1 fruit fly cellular context compared by ENCODE assay signal in the genomic region with DNA sequence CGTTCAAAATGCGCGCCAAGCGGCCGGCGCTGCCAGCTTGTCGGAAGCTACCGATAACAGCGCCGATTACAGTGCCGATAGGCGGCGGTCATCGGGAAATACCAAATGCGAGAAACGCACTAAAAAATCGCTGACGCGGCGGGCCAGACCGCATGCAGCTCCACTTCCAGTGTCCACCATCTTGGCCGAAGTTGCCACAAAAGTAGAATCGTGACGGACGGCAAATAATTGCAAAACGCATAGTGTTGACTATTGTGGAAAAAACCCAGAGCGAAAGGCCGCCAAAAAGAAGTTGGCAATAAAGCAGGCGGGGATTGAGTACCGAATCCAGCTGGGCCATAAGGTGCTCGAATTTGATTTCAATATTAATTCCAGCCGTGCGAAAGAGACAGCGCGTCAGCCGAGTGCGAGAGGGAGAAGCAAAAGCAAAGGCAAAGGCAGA.
TF ChIP-seq lines count a peak whose summit lies in the region.

TSS of gene CG3847 (plus strand) at position 178 of the 442 bp plus-strand sequence.

TF ChIP-seq in whole organism, embryonic, 481 proteins besides CTCF, POLR2A, EP300 and RAD21 (continued from another document and continues in another):
- TF ChIP-seq so (GFP tag; IDR thresholded peaks at IDR 0.05; lab: Robert Waterston, UW) = peak; percentile 47; the same call in 1 of the 3 replicates
- TF ChIP-seq zfh2 (GFP tag; optimal IDR thresholded peaks at IDR 0.05; lab: Kevin White, UChicago) = peak; percentile 21
- TF ChIP-seq Nf-YB (GFP tag; optimal IDR thresholded peaks at IDR 0.05; lab: Kevin White, UChicago) = no peak
- 0 out of 3 replicates have a peak, but pooled peaks have one; percentile 20 for TF ChIP-seq CG11695 (GFP tag; IDR thresholded peaks at IDR 0.05; lab: Robert Waterston, UW)
- no peak for TF ChIP-seq CG11398 (GFP tag; optimal IDR thresholded peaks at IDR 0.05; lab: Kevin White, UChicago)
- peak; percentile 58 to 60 for TF ChIP-seq dpn (GFP tag; optimal IDR thresholded peaks at IDR 0.05; lab: Kevin White, UChicago)
- no peak for TF ChIP-seq CG2199 (GFP tag; IDR thresholded peaks at IDR 0.05; lab: Robert Waterston, UW)
- TF ChIP-seq CG16779 (GFP tag; IDR thresholded peaks at IDR 0.05; lab: Robert Waterston, UW) = no peak
- TF ChIP-seq CG5180 (GFP tag; optimal IDR thresholded peaks at IDR 0.05; lab: Kevin White, UChicago) = no peak
- TF ChIP-seq Antp (GFP tag; optimal IDR thresholded peaks at IDR 0.05; lab: Kevin White, UChicago) = peak; percentile 44
- peak; percentile 27; the same call in 1 of the 2 replicates for TF ChIP-seq inv (GFP tag; IDR thresholded peaks at IDR 0.05; lab: Robert Waterston, UW; ENCODE audit: partially characterized antibody)
- TF ChIP-seq cg (GFP tag; optimal IDR thresholded peaks at IDR 0.05; lab: Kevin White, UChicago) = no peak
- TF ChIP-seq CG2120 (GFP tag; optimal IDR thresholded peaks at IDR 0.05; lab: Kevin White, UChicago) = peak; percentile 51
- peak; percentile 55 for TF ChIP-seq CG17829 (tag; optimal IDR thresholded peaks at IDR 0.05; lab: Kevin White, UChicago)
- TF ChIP-seq Neu2 (GFP tag; optimal IDR thresholded peaks at IDR 0.05; lab: Kevin White, UChicago; ENCODE audit: borderline replicate concordance) = peak; percentile 94
- no peak for TF ChIP-seq CG3726 (GFP tag; IDR thresholded peaks at IDR 0.05; lab: Robert Waterston, UW)
- TF ChIP-seq kah (GFP tag; optimal IDR thresholded peaks at IDR 0.05; lab: Kevin White, UChicago) = no peak
- peak; percentile 54 for TF ChIP-seq CoRest (tag; optimal IDR thresholded peaks at IDR 0.05; lab: Kevin White, UChicago)
- TF ChIP-seq CG8281 (tag; optimal IDR thresholded peaks at IDR 0.05; lab: Kevin White, UChicago) = no peak
- TF ChIP-seq fu2 (GFP tag; optimal IDR thresholded peaks at IDR 0.05; lab: Kevin White, UChicago) = no peak
- TF ChIP-seq lilli (GFP tag; optimal IDR thresholded peaks at IDR 0.05; lab: Kevin White, UChicago) = peak; percentile 55
- peak; percentile 26 for TF ChIP-seq CG17912 (GFP tag; optimal IDR thresholded peaks at IDR 0.05; lab: Kevin White, UChicago)
- TF ChIP-seq CG10274 (GFP tag; optimal IDR thresholded peaks at IDR 0.05; lab: Kevin White, UChicago) = no peak
- no peak for TF ChIP-seq tap (tag; optimal IDR thresholded peaks at IDR 0.05; lab: Kevin White, UChicago)
- TF ChIP-seq hth (optimal IDR thresholded peaks at IDR 0.05; lab: Kevin White, UChicago) = no peak
- peak; percentile 22 for TF ChIP-seq CG9437 (GFP tag; optimal IDR thresholded peaks at IDR 0.05; lab: Kevin White, UChicago)
- TF ChIP-seq CG10543 (GFP tag; optimal IDR thresholded peaks at IDR 0.05; lab: Kevin White, UChicago) = peak; percentile 60
- TF ChIP-seq ftz-f1 (GFP tag; optimal IDR thresholded peaks at IDR 0.05; lab: Kevin White, UChicago) = peak; percentile 82
- TF ChIP-seq CG6689 (GFP tag; IDR thresholded peaks at IDR 0.05; lab: Robert Waterston, UW) = no peak
- TF ChIP-seq H15 (GFP tag; IDR thresholded peaks at IDR 0.05; lab: Robert Waterston, UW) = no peak
- TF ChIP-seq Jarid2 (GFP tag; optimal IDR thresholded peaks at IDR 0.05; lab: Kevin White, UChicago) = peak; percentile 2
- TF ChIP-seq Mes4 (GFP tag; optimal IDR thresholded peaks at IDR 0.05; lab: Kevin White, UChicago) = peak; percentile 4
- peak; percentile 8 for TF ChIP-seq CG7839 (tag; optimal IDR thresholded peaks at IDR 0.05; lab: Kevin White, UChicago)
- no peak for TF ChIP-seq CG6254 (GFP tag; optimal IDR thresholded peaks at IDR 0.05; lab: Kevin White, UChicago)
- 0 out of 3 replicates have a peak, but pooled peaks have one; percentile 48 for TF ChIP-seq otp (GFP tag; IDR thresholded peaks at IDR 0.05; lab: Robert Waterston, UW)
- TF ChIP-seq HLHmδ (GFP tag; optimal IDR thresholded peaks at IDR 0.05; lab: Kevin White, UChicago) = no peak
- no peak for TF ChIP-seq gsb (GFP tag; IDR thresholded peaks at IDR 0.05; lab: Robert Waterston, UW)
- no peak for TF ChIP-seq Atf3 (GFP tag; optimal IDR thresholded peaks at IDR 0.05; lab: Kevin White, UChicago)
- no peak for TF ChIP-seq Fer2 (tag; optimal IDR thresholded peaks at IDR 0.05; lab: Kevin White, UChicago)
- TF ChIP-seq sc (optimal IDR thresholded peaks at IDR 0.05; lab: Kevin White, UChicago) = no peak
- no peak for TF ChIP-seq sc (GFP tag; optimal IDR thresholded peaks at IDR 0.05; lab: Kevin White, UChicago)
- peak; percentile 13 for TF ChIP-seq Camta (GFP tag; optimal IDR thresholded peaks at IDR 0.05; lab: Kevin White, UChicago)
- TF ChIP-seq CG1529 (GFP tag; optimal IDR thresholded peaks at IDR 0.05; lab: Kevin White, UChicago) = no peak
- TF ChIP-seq Dll (GFP tag; IDR thresholded peaks at IDR 0.05; lab: Robert Waterston, UW; ENCODE audit: partially characterized antibody) = peak; percentile 63
- TF ChIP-seq CG1603 (tag; optimal IDR thresholded peaks at IDR 0.05; lab: Kevin White, UChicago) = peak; percentile 85
- no peak for TF ChIP-seq Awh (GFP tag; IDR thresholded peaks at IDR 0.05; lab: Robert Waterston, UW)
- TF ChIP-seq CG10321 (GFP tag; IDR thresholded peaks at IDR 0.05; lab: Robert Waterston, UW) = peak; percentile 56; the same call in 1 of the 2 replicates
- TF ChIP-seq wor (GFP tag; IDR thresholded peaks at IDR 0.05; lab: Robert Waterston, UW) = no peak
- TF ChIP-seq CG4617 (GFP tag; optimal IDR thresholded peaks at IDR 0.05; lab: Kevin White, UChicago; ENCODE audit: borderline replicate concordance) = peak; percentile 96
- TF ChIP-seq NC2β (GFP tag; optimal IDR thresholded peaks at IDR 0.05; lab: Kevin White, UChicago) = peak; percentile 58
- TF ChIP-seq tgo (GFP tag; IDR thresholded peaks at IDR 0.05; lab: Robert Waterston, UW) = no peak
- peak; percentile 69 for TF ChIP-seq unc-4 (GFP tag; IDR thresholded peaks at IDR 0.05; lab: Robert Waterston, UW; ENCODE audit: partially characterized antibody)
- peak; percentile 43; the same call in 1 of the 3 replicates for TF ChIP-seq CG34224 (GFP tag; IDR thresholded peaks at IDR 0.05; lab: Robert Waterston, UW; ENCODE audit: partially characterized antibody)
- TF ChIP-seq danr (GFP tag; IDR thresholded peaks at IDR 0.05; lab: Robert Waterston, UW) = no peak
- TF ChIP-seq lmd (GFP tag; IDR thresholded peaks at IDR 0.05; lab: Robert Waterston, UW) = no peak
- no peak for TF ChIP-seq Hand (GFP tag; optimal IDR thresholded peaks at IDR 0.05; lab: Kevin White, UChicago)
- no peak for TF ChIP-seq croc (GFP tag; conservative IDR thresholded peaks at IDR 0.05; lab: Robert Waterston, UW)
- peak; percentile 88 for TF ChIP-seq Ets65A (GFP tag; lab: Kevin White, UChicago)
- no peak for TF ChIP-seq HHEX (GFP tag; optimal IDR thresholded peaks at IDR 0.05; lab: Kevin White, UChicago)
- no peak for TF ChIP-seq Atf-2 (GFP tag; optimal IDR thresholded peaks at IDR 0.05; lab: Kevin White, UChicago)
- no peak for TF ChIP-seq Asciz (GFP tag; optimal IDR thresholded peaks at IDR 0.05; lab: Kevin White, UChicago)
- TF ChIP-seq tx (GFP tag; optimal IDR thresholded peaks at IDR 0.05; lab: Kevin White, UChicago) = no peak
- peak; percentile 99 for TF ChIP-seq pzg (GFP tag; optimal IDR thresholded peaks at IDR 0.05; lab: Kevin White, UChicago)
- TF ChIP-seq CG31365 (tag; optimal IDR thresholded peaks at IDR 0.05; lab: Kevin White, UChicago) = no peak
- TF ChIP-seq sima (GFP tag; optimal IDR thresholded peaks at IDR 0.05; lab: Kevin White, UChicago) = no peak
- TF ChIP-seq Doc3 (GFP tag; IDR thresholded peaks at IDR 0.05; lab: Robert Waterston, UW; ENCODE audit: partially characterized antibody) = 0 out of 3 replicates have a peak, but pooled peaks have one; percentile 22
- TF ChIP-seq CG6813 (GFP tag; optimal IDR thresholded peaks at IDR 0.05; lab: Kevin White, UChicago) = no peak
- TF ChIP-seq CG4820 (GFP tag; optimal IDR thresholded peaks at IDR 0.05; lab: Kevin White, UChicago) = peak; percentile 18
- peak; percentile 14 for TF ChIP-seq Hr3 (GFP tag; optimal IDR thresholded peaks at IDR 0.05; lab: Kevin White, UChicago)
- TF ChIP-seq mld (GFP tag; IDR thresholded peaks at IDR 0.05; lab: Robert Waterston, UW; ENCODE audit: partially characterized antibody) = no peak
- peak; percentile 17 for TF ChIP-seq CG17359 (tag; optimal IDR thresholded peaks at IDR 0.05; lab: Kevin White, UChicago)
- peak; percentile 48; the same call in 2 of the 3 replicates for TF ChIP-seq HLH4C (GFP tag; IDR thresholded peaks at IDR 0.05; lab: Robert Waterston, UW; ENCODE audit: partially characterized antibody)
- no peak for TF ChIP-seq seq (GFP tag; IDR thresholded peaks at IDR 0.05; lab: Robert Waterston, UW)
- TF ChIP-seq cato (GFP tag; optimal IDR thresholded peaks at IDR 0.05; lab: Kevin White, UChicago; ENCODE audit: borderline replicate concordance) = no peak
- no peak for TF ChIP-seq Bdp1 (GFP tag; optimal IDR thresholded peaks at IDR 0.05; lab: Kevin White, UChicago)
- TF ChIP-seq fd64A (GFP tag; optimal IDR thresholded peaks at IDR 0.05; lab: Kevin White, UChicago) = no peak
- peak; percentile 48 for TF ChIP-seq mam (GFP tag; optimal IDR thresholded peaks at IDR 0.05; lab: Kevin White, UChicago)
- peak; percentile 73 for TF ChIP-seq CG16813 (GFP tag; IDR thresholded peaks at IDR 0.05; lab: Robert Waterston, UW; ENCODE audit: partially characterized antibody)
- peak; percentile 80 for TF ChIP-seq amos (GFP tag; IDR thresholded peaks at IDR 0.05; lab: Robert Waterston, UW; ENCODE audit: partially characterized antibody)
- no peak for TF ChIP-seq CG14441 (GFP tag; IDR thresholded peaks at IDR 0.05; lab: Robert Waterston, UW)
- TF ChIP-seq mirr (GFP tag; optimal IDR thresholded peaks at IDR 0.05; lab: Kevin White, UChicago) = peak; percentile 26
- no peak for TF ChIP-seq ab (GFP tag; optimal IDR thresholded peaks at IDR 0.05; lab: Kevin White, UChicago)
- TF ChIP-seq kni (GFP tag; optimal IDR thresholded peaks at IDR 0.05; lab: Kevin White, UChicago) = peak; percentile 53
- TF ChIP-seq CG8290 (GFP tag; optimal IDR thresholded peaks at IDR 0.05; lab: Kevin White, UChicago) = peak; percentile 46
- TF ChIP-seq CG8290 (tag; optimal IDR thresholded peaks at IDR 0.05; lab: Kevin White, UChicago) = peak in 1 of 2 experiments; percentile 74
- no peak for TF ChIP-seq bab2 (GFP tag; optimal IDR thresholded peaks at IDR 0.05; lab: Kevin White, UChicago)
- TF ChIP-seq az2 (GFP tag; optimal IDR thresholded peaks at IDR 0.05; lab: Kevin White, UChicago) = no peak
- no peak for TF ChIP-seq jigr1 (GFP tag; IDR thresholded peaks at IDR 0.05; lab: Robert Waterston, UW)
- TF ChIP-seq Abd-B (GFP tag; optimal IDR thresholded peaks at IDR 0.05; lab: Kevin White, UChicago) = no peak
- TF ChIP-seq CG17568 (GFP tag; optimal IDR thresholded peaks at IDR 0.05; lab: Kevin White, UChicago) = no peak
- peak; percentile 96 for TF ChIP-seq gfzf (GFP tag; optimal IDR thresholded peaks at IDR 0.05; lab: Kevin White, UChicago)
- TF ChIP-seq CHES-1-like (GFP tag; optimal IDR thresholded peaks at IDR 0.05; lab: Kevin White, UChicago) = peak; percentile 66
- peak; percentile 72 for TF ChIP-seq CG17186 (GFP tag; optimal IDR thresholded peaks at IDR 0.05; lab: Kevin White, UChicago)
- peak; percentile 99 for TF ChIP-seq phol (tag; optimal IDR thresholded peaks at IDR 0.05; lab: Kevin White, UChicago)
- 0 out of 2 replicates have a peak, but pooled peaks have one; percentile 9 for TF ChIP-seq CG14014 (GFP tag; IDR thresholded peaks at IDR 0.05; lab: Robert Waterston, UW)
- TF ChIP-seq CG3281 (GFP tag; optimal IDR thresholded peaks at IDR 0.05; lab: Kevin White, UChicago) = peak; percentile 46
- no peak for TF ChIP-seq org-1 (GFP tag; optimal IDR thresholded peaks at IDR 0.05; lab: Kevin White, UChicago)
- TF ChIP-seq h (optimal IDR thresholded peaks at IDR 0.05; lab: Kevin White, UChicago) = no peak
- no peak for TF ChIP-seq CG12071 (GFP tag; optimal IDR thresholded peaks at IDR 0.05; lab: Kevin White, UChicago)
- TF ChIP-seq ac (GFP tag; optimal IDR thresholded peaks at IDR 0.05; lab: Kevin White, UChicago) = no peak
- TF ChIP-seq CG33557 (GFP tag; optimal IDR thresholded peaks at IDR 0.05; lab: Kevin White, UChicago) = peak; percentile 42
- peak; percentile 28 for TF ChIP-seq CG10431 (GFP tag; optimal IDR thresholded peaks at IDR 0.05; lab: Kevin White, UChicago)
- TF ChIP-seq vfl (GFP tag; optimal IDR thresholded peaks at IDR 0.05; lab: Kevin White, UChicago) = peak; percentile 41
- peak in 1 of 3 experiments; percentile 3 for TF ChIP-seq lola (GFP tag; optimal IDR thresholded peaks at IDR 0.05; lab: Kevin White, UChicago)
- TF ChIP-seq CG11093 (GFP tag; IDR thresholded peaks at IDR 0.05; lab: Robert Waterston, UW) = no peak
- TF ChIP-seq tna (GFP tag; IDR thresholded peaks at IDR 0.05; lab: Robert Waterston, UW; ENCODE audit: partially characterized antibody) = no peak
- no peak for TF ChIP-seq al (GFP tag; IDR thresholded peaks at IDR 0.05; lab: Robert Waterston, UW)
- no peak for TF ChIP-seq esg (GFP tag; conservative IDR thresholded peaks at IDR 0.05; lab: Robert Waterston, UW)
- no peak for TF ChIP-seq btn (GFP tag; optimal IDR thresholded peaks at IDR 0.05; lab: Kevin White, UChicago)
- peak; percentile 13; the same call in 1 of the 4 replicates for TF ChIP-seq Gug (GFP tag; IDR thresholded peaks at IDR 0.05; lab: Robert Waterston, UW)
- TF ChIP-seq CG7357 (GFP tag; IDR thresholded peaks at IDR 0.05; lab: Robert Waterston, UW) = no peak
- TF ChIP-seq gsb-n (tag; optimal IDR thresholded peaks at IDR 0.05; lab: Kevin White, UChicago) = peak; percentile 21
- no peak for TF ChIP-seq CG15479 (GFP tag; optimal IDR thresholded peaks at IDR 0.05; lab: Kevin White, UChicago)
- peak; percentile 62 for TF ChIP-seq CG2712 (tag; optimal IDR thresholded peaks at IDR 0.05; lab: Kevin White, UChicago)
- no peak for TF ChIP-seq Xrp1 (GFP tag; IDR thresholded peaks at IDR 0.05; lab: Robert Waterston, UW)
- no peak for TF ChIP-seq CG18476 (GFP tag; optimal IDR thresholded peaks at IDR 0.05; lab: Kevin White, UChicago)
- peak; percentile 27; the same call in 1 of the 2 replicates for TF ChIP-seq CG17328 (GFP tag; IDR thresholded peaks at IDR 0.05; lab: Robert Waterston, UW)
- TF ChIP-seq CG1233 (GFP tag; optimal IDR thresholded peaks at IDR 0.05; lab: Kevin White, UChicago) = peak; percentile 19
- TF ChIP-seq CG4282 (GFP tag; optimal IDR thresholded peaks at IDR 0.05; lab: Kevin White, UChicago) = peak; percentile 33
- TF ChIP-seq CG32532 (GFP tag; IDR thresholded peaks at IDR 0.05; lab: Robert Waterston, UW) = peak; percentile 44
- peak in 1 of 2 experiments; percentile 54 for TF ChIP-seq Hr51 (GFP tag; optimal IDR thresholded peaks at IDR 0.05; lab: Kevin White, UChicago)
- TF ChIP-seq CG9817 (tag; optimal IDR thresholded peaks at IDR 0.05; lab: Kevin White, UChicago) = no peak
- no peak for TF ChIP-seq CG12942 (GFP tag; optimal IDR thresholded peaks at IDR 0.05; lab: Kevin White, UChicago)
- TF ChIP-seq crol (GFP tag; IDR thresholded peaks at IDR 0.05; lab: Robert Waterston, UW) = no peak
- no peak for TF ChIP-seq CG4360 (GFP tag; IDR thresholded peaks at IDR 0.05; lab: Robert Waterston, UW)
